Worm (Caenorhabditis elegans): Measurements from ENCODE around the gene rsp-5.
A peak's percentile ranks its signal among the peaks of the same experiment; 100 is the strongest.

The rsp-5 gene

ce11 chrII:6491817-6492452 lies 2.0 kb downstream of the rsp-5 start, which contains the start of the genes T28D9.11 and T28D9.1 (continued):
- TF ChIP-seq lir-1 (GFP tag; conservative IDR thresholded peaks at IDR 0.05), result no peak
- peak; percentile 11 for TF ChIP-seq F52B5.7 (tag; optimal IDR thresholded peaks at IDR 0.05)
- no peak for TF ChIP-seq somi-1 (GFP tag; optimal IDR thresholded peaks at IDR 0.05)
- peak; percentile 88 for TF ChIP-seq egrh-3 (GFP tag; IDR thresholded peaks at IDR 0.05)
- 0 out of 2 replicates have a peak, but pooled peaks have one; percentile 25 for TF ChIP-seq pbrm-1 (GFP tag; IDR thresholded peaks at IDR 0.05)
- 0 out of 2 replicates have a peak, but pooled peaks have one; percentile 28 for TF ChIP-seq attf-3 (GFP tag; conservative IDR thresholded peaks at IDR 0.05)
- no peak for TF ChIP-seq F22D6.2 (tag; optimal IDR thresholded peaks at IDR 0.05)

ce11 chrII:6493139-6493538 lies 3.2 kb downstream of the rsp-5 start:
- TF ChIP-seq egl-18 (GFP tag; IDR thresholded peaks at IDR 0.05) (0 out of 2 replicates have a peak, but pooled peaks have one; percentile 7), lin-40 (tag; optimal IDR thresholded peaks at IDR 0.05) (no peak)

- TF ChIP-seq repo-1 (tag; optimal IDR thresholded peaks at IDR 0.05) (peak; percentile 26), Y53F4B.3 (GFP tag; IDR thresholded peaks at IDR 0.05) (no peak), lin-54 (GFP tag; optimal IDR thresholded peaks at IDR 0.05) (peak; percentile 1), ceh-100 (GFP tag; IDR thresholded peaks at IDR 0.05) (0 out of 2 replicates have a peak, but pooled peaks have one; percentile 35), madf-6 (GFP tag; IDR thresholded peaks at IDR 0.05) (peak; percentile 53; the same call in 1 of the 2 replicates), snpc-3.4 (tag; optimal IDR thresholded peaks at IDR 0.05) (peak; percentile 14), hrde-1 (tag; optimal IDR thresholded peaks at IDR 0.05; ENCODE audit: borderline replicate concordance) (peak; percentile 28), pbrm-1 (GFP tag; IDR thresholded peaks at IDR 0.05) (0 out of 2 replicates have a peak, but pooled peaks have one; percentile 28), ama-1 (optimal IDR thresholded peaks at IDR 0.05) (no peak), ama-1 (GFP tag; optimal IDR thresholded peaks at IDR 0.05) (peak in 1 of 2 experiments; percentile 6), madf-3 (GFP tag; IDR thresholded peaks at IDR 0.05) (0 out of 2 replicates have a peak, but pooled peaks have one; percentile 1), rec-8 (tag; optimal IDR thresholded peaks at IDR 0.05) (no peak), egrh-3 (GFP tag; IDR thresholded peaks at IDR 0.05) (no peak), F49E8.2 (tag; optimal IDR thresholded peaks at IDR 0.05; ENCODE audit: insufficient read depth) (peak; percentile 31), madf-10 (tag; optimal IDR thresholded peaks at IDR 0.05) (no peak), hsf-1 (GFP tag; IDR thresholded peaks at IDR 0.05) (peak; percentile 60), xnd-1 (tag; optimal IDR thresholded peaks at IDR 0.05) (peak; percentile 35)
These were observed 3.9 kb downstream of the rsp-5 start for ce11 chrII:6493709-6494326.

ce11 chrII:6496496-6496895 lies 6.5 kb downstream of the rsp-5 start:
- no peak for TF ChIP-seq lsl-1 (GFP tag; optimal IDR thresholded peaks at IDR 0.05)
- TF ChIP-seq zfh-2 (GFP tag; conservative IDR thresholded peaks at IDR 0.05), result no peak
- TF ChIP-seq madf-10 (tag; optimal IDR thresholded peaks at IDR 0.05), result no peak
- TF ChIP-seq mes-4 (tag; optimal IDR thresholded peaks at IDR 0.05), result no peak
- TF ChIP-seq nhr-120 (GFP tag; IDR thresholded peaks at IDR 0.05), result no peak
- TF ChIP-seq Y95B8A.8 (GFP tag; IDR thresholded peaks at IDR 0.05), result no peak
- no peak for TF ChIP-seq cebp-2 (GFP tag; IDR thresholded peaks at IDR 0.05)
- no peak for TF ChIP-seq sdz-38 (tag; optimal IDR thresholded peaks at IDR 0.05)
- no peak for TF ChIP-seq rcor-1 (GFP tag; IDR thresholded peaks at IDR 0.05)
- no peak for TF ChIP-seq somi-1 (GFP tag; optimal IDR thresholded peaks at IDR 0.05)
- no peak for TF ChIP-seq sea-2 (GFP tag; IDR thresholded peaks at IDR 0.05)
- no peak for TF ChIP-seq hmg-20 (GFP tag; IDR thresholded peaks at IDR 0.05)
- TF ChIP-seq ztf-18 (tag; optimal IDR thresholded peaks at IDR 0.05), result no peak
- TF ChIP-seq bed-1 (GFP tag; IDR thresholded peaks at IDR 0.05), result no peak
- TF ChIP-seq let-607 (tag; optimal IDR thresholded peaks at IDR 0.05), result no peak
- no peak for TF ChIP-seq ztf-25 (GFP tag; IDR thresholded peaks at IDR 0.05)
- no peak for TF ChIP-seq lir-1 (GFP tag; conservative IDR thresholded peaks at IDR 0.05)
